Fruit fly (Drosophila melanogaster) Kc167 (cell line): ENCODE results near the gene pins.

Experiments used
- Myc ChIP-seq: fragments of >200 bp; optimal IDR thresholded peaks from 2 replicates; lab custom pipeline; 2017; ENCODE audit warnings: missing external identifiers
- Sin3A ChIP-seq: fragments of >200 bp; optimal IDR thresholded peaks from 2 replicates; lab custom pipeline; 2018; ENCODE audit warnings: missing external identifiers
- h ChIP-seq: fragments of >200 bp; optimal IDR thresholded peaks from 3 replicates; lab custom pipeline; 2018; ENCODE audit warnings: missing external identifiers
- insv ChIP-seq: fragments of >200 bp; optimal IDR thresholded peaks from 3 replicates; lab custom pipeline; 2018; ENCODE audit warnings: missing external identifiers
- psq ChIP-seq: fragments of >200 bp; optimal IDR thresholded peaks from 2 replicates; lab custom pipeline; 2017; ENCODE audit warnings: missing external identifiers
- ttk ChIP-seq: sonication (Bioruptor generic); optimal IDR thresholded peaks from 2 replicates; lab custom pipeline; 2017; ENCODE audit warnings: missing external identifiers

DNA sequence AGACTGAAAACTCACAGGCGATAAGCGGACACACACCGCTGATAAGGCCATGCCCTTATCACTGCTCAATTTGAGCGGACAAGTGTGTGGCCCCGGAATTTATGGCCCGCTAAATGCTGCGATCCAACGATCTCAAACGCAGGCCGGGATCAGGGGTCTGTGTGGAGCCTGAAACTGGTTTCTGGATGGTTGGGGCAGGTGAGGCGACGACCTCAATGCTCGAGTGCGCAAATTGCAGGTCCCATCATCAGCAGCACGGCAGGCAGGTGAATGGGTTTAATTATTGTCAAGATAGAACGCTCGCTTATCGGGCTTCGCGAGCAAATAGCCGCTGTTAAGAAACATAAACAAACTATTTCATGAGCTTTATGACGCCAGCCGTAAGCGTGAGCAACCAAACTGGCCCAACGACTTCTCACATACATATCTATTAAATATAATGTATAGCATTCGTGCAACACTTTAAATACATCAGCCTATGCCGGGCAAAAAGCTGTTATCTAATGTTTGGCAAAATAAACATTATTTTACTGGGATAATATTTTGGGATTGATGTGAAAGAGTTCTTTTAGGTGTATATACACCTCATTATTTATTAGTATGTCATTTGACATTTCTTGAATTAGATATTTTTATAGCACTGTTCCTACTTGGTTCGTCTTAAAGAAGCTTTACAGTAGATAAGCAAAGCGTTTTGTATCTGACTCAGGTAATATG is 23.1 kb downstream of the pins start:
- TF ChIP-seq psq (no peak), Myc (lab: Kevin White, UChicago) (no peak), insv (lab: Kevin White, UChicago) (no peak), ttk (lab: Kevin White, UChicago) (no peak), h (lab: Kevin White, UChicago) (no peak), Sin3A (lab: Kevin White, UChicago) (no peak)
